Fruit fly (Drosophila melanogaster) Kc167 (cell line): ENCODE measurements around the gene CG3610.

Experiments used
- Myc ChIP-seq: fragments of >200 bp; optimal IDR thresholded peaks from 2 replicates; lab custom pipeline; 2017; ENCODE audit warnings: missing external identifiers
- Sin3A ChIP-seq: fragments of >200 bp; optimal IDR thresholded peaks from 2 replicates; lab custom pipeline; 2018; ENCODE audit warnings: missing external identifiers
- h ChIP-seq: fragments of >200 bp; optimal IDR thresholded peaks from 3 replicates; lab custom pipeline; 2018; ENCODE audit warnings: missing external identifiers
- insv ChIP-seq: fragments of >200 bp; optimal IDR thresholded peaks from 3 replicates; lab custom pipeline; 2018; ENCODE audit warnings: missing external identifiers
- psq ChIP-seq: fragments of >200 bp; optimal IDR thresholded peaks from 2 replicates; lab custom pipeline; 2017; ENCODE audit warnings: missing external identifiers
- ttk ChIP-seq: sonication (Bioruptor generic); optimal IDR thresholded peaks from 2 replicates; lab custom pipeline; 2017; ENCODE audit warnings: missing external identifiers

The CG3610 gene

DNA sequence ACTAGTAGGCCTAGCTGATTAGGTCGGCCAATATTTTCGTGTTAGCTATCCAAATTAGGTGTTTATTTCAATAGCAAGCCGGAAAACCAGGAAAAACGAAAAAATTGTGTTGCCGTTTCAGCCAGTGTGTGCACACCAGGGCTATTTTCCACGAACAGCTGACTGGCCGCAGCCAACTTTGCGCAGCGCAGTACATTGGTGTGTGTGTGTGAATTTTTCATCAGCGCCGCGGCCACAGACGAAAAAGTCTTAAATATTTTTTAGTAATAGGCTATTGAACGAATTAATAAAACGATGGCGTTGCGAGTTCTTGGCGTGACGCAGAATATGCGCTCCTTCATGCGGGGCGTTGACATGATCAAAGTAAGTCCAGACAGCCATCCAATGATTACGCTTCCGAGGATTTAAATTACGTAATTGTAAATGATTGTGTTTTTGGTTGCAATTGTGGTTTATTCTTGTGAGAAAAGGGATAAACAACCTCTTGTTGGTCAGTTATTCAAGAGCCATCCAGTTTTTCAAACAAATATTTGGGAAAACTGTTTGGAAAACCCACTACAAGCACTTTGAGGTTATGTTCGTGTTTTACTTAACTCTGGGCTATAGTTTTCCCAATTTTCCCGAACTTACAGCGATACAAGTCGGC lies 45.3 kb downstream of the CG3610 start, which contains the start of the genes CycC and UQCR-C1:
Gene CycC, minus strand, starts transcription at position 142 of the 646 bp plus-strand sequence.
Gene UQCR-C1, plus strand, starts transcription at position 168 of the 646 bp plus-strand sequence.
- TF ChIP-seq insv (lab: Kevin White, UChicago) (no peak), Sin3A (no peak), Myc (lab: Kevin White, UChicago) (no peak), ttk (lab: Kevin White, UChicago) (no peak), h (lab: Kevin White, UChicago) (no peak), psq (lab: Kevin White, UChicago) (no peak)

dm6 chr3R:14893791-14894782 lies 49.2 kb downstream of the CG3610 start, which contains the start of gene Dph2:
Dph2 (minus strand) TSS chr3R:14893954.
- no peak for TF ChIP-seq psq (lab: Kevin White, UChicago)
- no peak for TF ChIP-seq h (lab: Kevin White, UChicago)
- no peak for TF ChIP-seq insv (lab: Kevin White, UChicago)
- no peak for TF ChIP-seq Myc (lab: Kevin White, UChicago)
- no peak for TF ChIP-seq ttk (lab: Kevin White, UChicago)
- no peak for TF ChIP-seq Sin3A

dm6 chr3R:14894783-14894883 lies 49.8 kb downstream of the CG3610 start, which contains the start of gene CG14860:
CG14860 (plus strand) TSS chr3R:14894784.
- TF ChIP-seq insv (lab: Kevin White, UChicago) (no peak), psq (lab: Kevin White, UChicago) (no peak), Myc (lab: Kevin White, UChicago) (no peak), Sin3A (no peak), h (lab: Kevin White, UChicago) (no peak), ttk (lab: Kevin White, UChicago) (no peak)
